Worm (Caenorhabditis elegans): ENCODE results near the gene C05C10.2.

Gene C05C10.2

ce11 chrII:9914999-9915398 is 7.0 kb upstream of the C05C10.2 start, which contains the start of gene F26C11.3:
Gene F26C11.3, minus strand, starts transcription at chrII:9915099.
- TF ChIP-seq nhr-237 (tag; optimal IDR thresholded peaks at IDR 0.05) (no peak), nhr-6 (tag; optimal IDR thresholded peaks at IDR 0.05) (no peak), crh-2 (tag; optimal IDR thresholded peaks at IDR 0.05) (no peak)

- no peak for TF ChIP-seq sma-9 (GFP tag; optimal IDR thresholded peaks at IDR 0.05)
- no peak for TF ChIP-seq sma-9 (tag; optimal IDR thresholded peaks at IDR 0.05)
- TF ChIP-seq nhr-129 (tag; optimal IDR thresholded peaks at IDR 0.05): no peak
- no peak for TF ChIP-seq nhr-6 (tag; optimal IDR thresholded peaks at IDR 0.05)
- TF ChIP-seq lin-39 (tag; optimal IDR thresholded peaks at IDR 0.05): no peak
- no peak for TF ChIP-seq elt-3 (tag; optimal IDR thresholded peaks at IDR 0.05)
- no peak for TF ChIP-seq ceh-16 (tag; optimal IDR thresholded peaks at IDR 0.05)
- no peak for TF ChIP-seq peb-1 (tag; optimal IDR thresholded peaks at IDR 0.05)
Measured at ce11 chrII:9916177-9916576, 5.8 kb upstream of the C05C10.2 start, which contains the start of gene F26C11.4. Gene F26C11.4, minus strand, starts transcription at chrII:9916277.

DNA sequence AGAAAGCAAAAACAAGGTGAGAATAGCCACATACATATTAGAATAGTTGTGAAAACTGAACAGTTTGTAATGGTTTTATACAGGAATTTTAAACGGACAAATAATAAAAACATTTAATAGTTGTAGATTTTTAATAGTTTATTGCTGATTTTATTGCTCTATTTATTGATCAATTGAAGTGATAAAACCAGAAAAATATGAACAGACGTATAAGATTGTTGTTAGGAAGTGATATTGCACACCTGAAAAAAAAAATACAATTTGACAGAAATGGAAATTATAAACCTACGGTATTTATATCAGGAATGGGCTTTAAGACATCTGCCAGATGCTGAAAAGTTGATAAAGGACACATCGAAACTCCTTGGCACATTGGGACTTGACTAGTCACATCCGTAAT is 4.1 kb upstream of the C05C10.2 start, which contains the start of gene C05C10.8:
TSS of gene C05C10.8 (minus strand) at position 101 of the 400 bp plus-strand sequence.
- TF ChIP-seq elt-1 (tag; optimal IDR thresholded peaks at IDR 0.05) (no peak), R02D3.7 (tag; optimal IDR thresholded peaks at IDR 0.05) (no peak), lin-39 (tag; optimal IDR thresholded peaks at IDR 0.05) (no peak), ztf-1 (GFP tag; conservative IDR thresholded peaks at IDR 0.05) (no peak), crh-2 (tag; optimal IDR thresholded peaks at IDR 0.05) (no peak), blmp-1 (tag; optimal IDR thresholded peaks at IDR 0.05; ENCODE audit: insufficient read depth) (no peak), ztf-11 (tag; optimal IDR thresholded peaks at IDR 0.05) (no peak), lin-13 (GFP tag; optimal IDR thresholded peaks at IDR 0.05) (no peak), unc-39 (tag; optimal IDR thresholded peaks at IDR 0.05) (no peak), sma-9 (GFP tag; optimal IDR thresholded peaks at IDR 0.05) (no peak), sma-9 (tag; optimal IDR thresholded peaks at IDR 0.05) (no peak), peb-1 (tag; optimal IDR thresholded peaks at IDR 0.05) (no peak), F13H6.1 (tag; optimal IDR thresholded peaks at IDR 0.05) (no peak), unc-55 (GFP tag; optimal IDR thresholded peaks at IDR 0.05) (no peak), gmeb-1 (tag; optimal IDR thresholded peaks at IDR 0.05) (no peak), lin-11 (tag; optimal IDR thresholded peaks at IDR 0.05) (no peak), dmd-4 (tag; optimal IDR thresholded peaks at IDR 0.05) (no peak), unc-62 (GFP tag; optimal IDR thresholded peaks at IDR 0.05) (no peak), Y55F3AM.14 (GFP tag; optimal IDR thresholded peaks at IDR 0.05) (no peak), lsy-2 (tag; optimal IDR thresholded peaks at IDR 0.05) (no peak), ZK546.5 (tag; optimal IDR thresholded peaks at IDR 0.05) (no peak)

- TF ChIP-seq zag-1 (tag; optimal IDR thresholded peaks at IDR 0.05) (no peak), mdl-1 (tag; optimal IDR thresholded peaks at IDR 0.05) (no peak), mab-5 (tag; optimal IDR thresholded peaks at IDR 0.05) (no peak), crh-2 (tag; optimal IDR thresholded peaks at IDR 0.05) (no peak), snpc-4 (tag; optimal IDR thresholded peaks at IDR 0.05) (no peak), Y55F3AM.14 (GFP tag; optimal IDR thresholded peaks at IDR 0.05) (no peak), F13H6.1 (tag; optimal IDR thresholded peaks at IDR 0.05) (no peak), ztf-11 (tag; optimal IDR thresholded peaks at IDR 0.05) (no peak), sem-4 (tag; optimal IDR thresholded peaks at IDR 0.05) (no peak), nhr-12 (tag; optimal IDR thresholded peaks at IDR 0.05) (no peak), unc-55 (GFP tag; optimal IDR thresholded peaks at IDR 0.05) (no peak)
Measured at ce11 chrII:9920468-9920867, 1.6 kb upstream of the C05C10.2 start, which contains the start of gene pho-10. Gene pho-10, minus strand, starts transcription at chrII:9920568.

- TF ChIP-seq nhr-21 (tag; optimal IDR thresholded peaks at IDR 0.05) (no peak), C34F6.9 (tag; optimal IDR thresholded peaks at IDR 0.05) (no peak), ZK546.5 (tag; optimal IDR thresholded peaks at IDR 0.05) (no peak), nhr-25 (tag; optimal IDR thresholded peaks at IDR 0.05) (no peak), sem-4 (tag; optimal IDR thresholded peaks at IDR 0.05) (no peak), F13H6.1 (tag; optimal IDR thresholded peaks at IDR 0.05) (no peak), mbf-1 (tag; optimal IDR thresholded peaks at IDR 0.05) (no peak), lin-11 (tag; optimal IDR thresholded peaks at IDR 0.05) (no peak), ztf-1 (GFP tag; conservative IDR thresholded peaks at IDR 0.05) (no peak), alr-1 (tag; optimal IDR thresholded peaks at IDR 0.05) (no peak), crh-2 (tag; optimal IDR thresholded peaks at IDR 0.05) (no peak), ztf-11 (tag; optimal IDR thresholded peaks at IDR 0.05) (no peak), lin-39 (tag; optimal IDR thresholded peaks at IDR 0.05) (no peak), elt-1 (tag; optimal IDR thresholded peaks at IDR 0.05) (no peak)
Measured at ce11 chrII:9928470-9928869, 6.5 kb downstream of the C05C10.2 start.
